Fruit fly (Drosophila melanogaster): Measurements from ENCODE around the gene chico.

dm6 chr2L:10291276-10291675 is 44.4 kb upstream of the chico start:
- TF ChIP-seq CG14655 (GFP tag; optimal IDR thresholded peaks at IDR 0.05) (no peak), gl (tag; optimal IDR thresholded peaks at IDR 0.05) (no peak), D1 (tag; optimal IDR thresholded peaks at IDR 0.05) (no peak), Ets98B (GFP tag; IDR thresholded peaks at IDR 0.05) (no peak), CG32121 (GFP tag; IDR thresholded peaks at IDR 0.05) (no peak), CG17806 (tag; optimal IDR thresholded peaks at IDR 0.05) (no peak), CG15710 (tag; optimal IDR thresholded peaks at IDR 0.05) (no peak)

Measured in whole organism, pupa.